Fruit fly (Drosophila melanogaster): ENCODE measurements around the gene CG4297.

Gene CG4297

dm6 chr2L:481757-482450, 9.9 kb upstream of the CG4297 start:
- no peak for TF ChIP-seq usp (GFP tag; optimal IDR thresholded peaks at IDR 0.05)

- no peak for TF ChIP-seq usp (GFP tag; optimal IDR thresholded peaks at IDR 0.05)
- no peak for TF ChIP-seq CG8478 (optimal IDR thresholded peaks at IDR 0.05)
- TF ChIP-seq EcR (GFP tag; optimal IDR thresholded peaks at IDR 0.05): no peak
- peak; percentile 23 for TF ChIP-seq Dll (optimal IDR thresholded peaks at IDR 0.05)
Observed at dm6 chr2L:481400-481756, 9.4 kb upstream of the CG4297 start.

dm6 chr2L:480638-481399, 8.8 kb upstream of the CG4297 start:
- TF ChIP-seq EcR (GFP tag; optimal IDR thresholded peaks at IDR 0.05): peak; percentile 64 to 87
- peak; percentile 98 for TF ChIP-seq pan (optimal IDR thresholded peaks at IDR 0.05)
- no peak for TF ChIP-seq CG8478 (optimal IDR thresholded peaks at IDR 0.05)

DNA sequence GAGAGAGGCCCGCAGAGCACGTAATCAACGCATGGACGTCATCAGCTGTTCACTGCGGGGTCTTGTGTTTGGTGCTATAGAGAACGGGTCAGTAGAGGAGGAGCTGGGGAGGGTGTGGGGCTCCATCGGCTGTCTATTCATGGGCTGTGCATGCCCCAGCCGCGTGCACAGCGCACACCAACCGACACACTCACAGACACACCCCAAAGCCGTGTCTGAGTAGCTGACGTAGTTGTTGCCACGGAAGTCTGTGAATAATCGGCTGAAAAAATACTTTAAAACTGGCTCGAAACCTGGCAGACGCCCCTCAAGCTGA, 8.2 kb upstream of the CG4297 start:
- TF ChIP-seq psq (optimal IDR thresholded peaks at IDR 0.05) (no peak), usp (GFP tag; optimal IDR thresholded peaks at IDR 0.05) (no peak), EcR (GFP tag; optimal IDR thresholded peaks at IDR 0.05) (no peak), pan (optimal IDR thresholded peaks at IDR 0.05) (no peak), CG8478 (optimal IDR thresholded peaks at IDR 0.05) (no peak), Dll (optimal IDR thresholded peaks at IDR 0.05) (no peak)

- TF ChIP-seq CG8478 (optimal IDR thresholded peaks at IDR 0.05) (no peak), EcR (GFP tag; optimal IDR thresholded peaks at IDR 0.05) (peak in 1 of 2 experiments; percentile 61), Dll (optimal IDR thresholded peaks at IDR 0.05) (peak; percentile 2), pan (optimal IDR thresholded peaks at IDR 0.05) (no peak), usp (GFP tag; optimal IDR thresholded peaks at IDR 0.05) (no peak)
Observed at dm6 chr2L:479483-480195, 7.6 kb upstream of the CG4297 start, which contains the start of gene cbt. Gene cbt, minus strand, starts transcription at chr2L:479688.

DNA sequence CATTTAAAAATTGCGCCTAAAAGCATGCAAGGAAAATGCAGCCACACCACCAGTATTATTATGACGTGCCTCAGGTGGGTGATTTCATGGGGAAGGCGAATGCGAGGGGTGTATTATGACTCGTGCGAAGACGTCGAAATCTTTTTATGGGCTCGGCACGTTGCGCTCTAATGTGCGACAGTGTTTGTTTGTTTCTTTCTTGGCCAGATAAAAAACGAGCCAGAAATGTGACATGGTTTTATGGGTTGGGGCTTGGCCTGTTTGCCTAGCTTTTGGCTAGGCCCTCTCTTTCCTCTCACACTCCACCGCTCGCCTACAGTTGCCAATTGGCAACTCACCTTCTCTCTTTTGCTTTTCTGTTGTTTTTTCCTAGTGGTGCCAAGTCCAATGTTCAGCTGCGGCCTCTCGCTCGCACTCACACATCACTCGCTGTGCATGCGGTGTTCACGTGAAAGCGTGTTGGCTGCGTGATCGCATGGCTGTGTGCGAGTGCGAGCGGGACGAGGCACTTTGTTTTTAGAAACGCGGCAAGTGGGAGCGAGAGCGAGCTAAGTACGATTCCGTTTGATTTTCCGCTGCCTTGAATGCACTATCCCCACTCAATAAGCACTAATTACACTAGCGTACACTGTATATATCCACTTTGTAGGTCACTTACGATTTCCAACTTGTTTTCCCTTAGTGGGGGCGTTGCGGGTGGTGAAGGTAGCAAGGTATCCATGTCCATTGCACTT, 6.9 kb upstream of the CG4297 start:
- TF ChIP-seq psq (optimal IDR thresholded peaks at IDR 0.05) (no peak), Dll (optimal IDR thresholded peaks at IDR 0.05) (no peak), usp (GFP tag; optimal IDR thresholded peaks at IDR 0.05) (no peak), EcR (GFP tag; optimal IDR thresholded peaks at IDR 0.05) (peak in 1 of 2 experiments; percentile 21), pan (optimal IDR thresholded peaks at IDR 0.05) (no peak), CG8478 (optimal IDR thresholded peaks at IDR 0.05) (peak; percentile 37)

DNA sequence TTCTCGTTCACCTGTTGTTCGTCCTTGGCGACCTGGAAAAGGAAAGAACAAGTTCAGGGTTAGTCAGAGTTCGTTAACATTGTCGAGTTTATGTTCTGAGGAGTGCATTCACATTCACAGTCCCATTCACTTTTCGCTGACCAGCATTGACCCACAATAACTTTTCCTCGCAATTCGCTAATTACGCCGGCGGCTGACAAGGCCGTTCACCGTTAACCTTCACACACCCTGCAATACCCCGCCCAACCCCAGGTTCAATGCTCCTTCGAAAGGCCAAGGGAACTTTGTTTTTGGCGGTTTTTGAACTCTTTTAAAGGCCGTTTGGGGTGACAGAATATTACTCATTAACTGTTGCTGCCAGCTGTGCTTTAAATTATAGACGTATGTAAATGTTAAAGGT, 6.2 kb upstream of the CG4297 start:
- no peak for TF ChIP-seq psq (optimal IDR thresholded peaks at IDR 0.05)
- TF ChIP-seq EcR (GFP tag; optimal IDR thresholded peaks at IDR 0.05): peak in 1 of 2 experiments; percentile 75
- TF ChIP-seq Dll (optimal IDR thresholded peaks at IDR 0.05): no peak

- TF ChIP-seq psq (optimal IDR thresholded peaks at IDR 0.05) (no peak), EcR (GFP tag; optimal IDR thresholded peaks at IDR 0.05) (no peak), pan (optimal IDR thresholded peaks at IDR 0.05) (no peak), usp (GFP tag; optimal IDR thresholded peaks at IDR 0.05) (no peak), CG8478 (optimal IDR thresholded peaks at IDR 0.05) (no peak), Dll (optimal IDR thresholded peaks at IDR 0.05) (no peak)
Observed at dm6 chr2L:475920-476319, 3.9 kb upstream of the CG4297 start, which contains the start of gene ush. Gene ush, plus strand, starts transcription at chr2L:476220.

- TF ChIP-seq EcR (GFP tag; optimal IDR thresholded peaks at IDR 0.05): no peak
- no peak for TF ChIP-seq psq (optimal IDR thresholded peaks at IDR 0.05)
- no peak for TF ChIP-seq CG8478 (optimal IDR thresholded peaks at IDR 0.05)
- TF ChIP-seq usp (GFP tag; optimal IDR thresholded peaks at IDR 0.05): no peak
- no peak for TF ChIP-seq Dll (optimal IDR thresholded peaks at IDR 0.05)
- TF ChIP-seq pan (optimal IDR thresholded peaks at IDR 0.05): no peak
Observed at dm6 chr2L:472829-473228, 829 bp upstream of the CG4297 start, which contains the start of gene MED15. Gene MED15, plus strand, starts transcription at chr2L:473013.

- TF ChIP-seq Dll (optimal IDR thresholded peaks at IDR 0.05) (no peak), pan (optimal IDR thresholded peaks at IDR 0.05) (no peak), psq (optimal IDR thresholded peaks at IDR 0.05) (no peak), usp (GFP tag; optimal IDR thresholded peaks at IDR 0.05) (no peak), CG8478 (optimal IDR thresholded peaks at IDR 0.05) (no peak), EcR (GFP tag; optimal IDR thresholded peaks at IDR 0.05) (no peak)
Observed at dm6 chr2L:471021-471479, 950 bp downstream of the CG4297 start.

DNA sequence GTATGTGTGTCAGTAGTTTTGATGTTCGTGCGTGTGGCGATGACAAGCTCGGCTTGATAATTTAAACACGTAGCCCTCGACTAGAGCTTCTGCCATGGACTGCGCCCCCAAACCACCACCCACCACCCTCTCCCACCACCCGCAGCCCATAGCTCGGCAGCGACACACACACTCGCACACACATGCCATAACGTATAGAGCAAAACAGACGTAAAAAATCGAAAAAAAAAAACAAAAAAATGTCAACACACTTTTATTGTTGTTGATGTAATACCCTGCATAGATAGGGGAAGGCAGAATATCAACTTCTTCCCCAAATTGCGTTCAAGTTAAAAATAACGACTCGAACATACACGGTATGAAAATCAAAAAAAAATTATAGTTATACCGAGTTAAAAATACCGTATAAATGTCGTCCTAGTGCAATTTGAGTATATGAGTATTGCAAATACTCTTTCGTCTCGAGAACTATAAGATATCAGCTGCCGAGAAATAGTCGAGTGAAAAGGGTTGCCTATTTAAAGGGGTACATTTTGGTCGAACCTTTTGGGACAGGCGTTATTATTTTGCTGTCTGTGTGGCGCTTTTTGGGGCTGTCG, 1.6 kb downstream of the CG4297 start:
- no peak for TF ChIP-seq usp (GFP tag; optimal IDR thresholded peaks at IDR 0.05)
- TF ChIP-seq Dll (optimal IDR thresholded peaks at IDR 0.05): no peak
- peak; percentile 82 for TF ChIP-seq pan (optimal IDR thresholded peaks at IDR 0.05)
- no peak for TF ChIP-seq psq (optimal IDR thresholded peaks at IDR 0.05)
- no peak for TF ChIP-seq EcR (GFP tag; optimal IDR thresholded peaks at IDR 0.05)
